Worm (Caenorhabditis elegans) whole organism, late embryonic: ENCODE results near the gene B0303.4.

Experiments used
- ceh-6 ChIP-seq: fragments of 200-800 bp; sonication (Bioruptor generic); optimal IDR thresholded peaks from 2 replicates; lab custom pipeline; 2018; ENCODE audit warnings: mild to moderate bottlenecking, missing genetic modification characterization, missing compliant biosample characterization
- elt-2 ChIP-seq: sonication (generic microtip); optimal IDR thresholded peaks from 2 replicates; lab custom pipeline; 2016; ENCODE audit warnings: missing genetic modification reagents, missing genetic modification characterization, missing compliant biosample characterization
- ets-4 ChIP-seq: sonication (generic microtip); optimal IDR thresholded peaks from 2 replicates; lab custom pipeline; 2016; ENCODE audit warnings: missing genetic modification characterization, missing compliant biosample characterization
- eyg-1 ChIP-seq: sonication (generic microtip); optimal IDR thresholded peaks from 2 replicates; lab custom pipeline; 2016; ENCODE audit warnings: missing genotype, missing genetic modification characterization, missing compliant biosample characterization
- lin-11 ChIP-seq: fragments of 200-800 bp; sonication (Bioruptor generic); optimal IDR thresholded peaks from 2 replicates; lab custom pipeline; 2018; ENCODE audit warnings: mild to moderate bottlenecking, missing genetic modification characterization, missing compliant biosample characterization
- nfya-1 ChIP-seq: sonication (generic microtip); optimal IDR thresholded peaks from 2 replicates; lab custom pipeline; 2017; ENCODE audit warnings: missing genetic modification characterization, mild to moderate bottlenecking, missing compliant biosample characterization, antibody characterized with exemption, moderate library complexity
- pag-3 ChIP-seq: sonication (generic microtip); optimal IDR thresholded peaks from 2 replicates; lab custom pipeline; 2016; ENCODE audit warnings: missing compliant biosample characterization, missing genetic modification characterization, borderline replicate concordance
- sox-4 ChIP-seq: sonication (generic microtip); optimal IDR thresholded peaks from 2 replicates; lab custom pipeline; 2017; ENCODE audit warnings: mild to moderate bottlenecking, missing genetic modification characterization, inconsistent platforms, missing compliant biosample characterization
- tbx-2 ChIP-seq: sonication (generic microtip); optimal IDR thresholded peaks from 2 replicates; lab custom pipeline; 2016; ENCODE audit warnings: missing genetic modification characterization, missing compliant biosample characterization

DNA sequence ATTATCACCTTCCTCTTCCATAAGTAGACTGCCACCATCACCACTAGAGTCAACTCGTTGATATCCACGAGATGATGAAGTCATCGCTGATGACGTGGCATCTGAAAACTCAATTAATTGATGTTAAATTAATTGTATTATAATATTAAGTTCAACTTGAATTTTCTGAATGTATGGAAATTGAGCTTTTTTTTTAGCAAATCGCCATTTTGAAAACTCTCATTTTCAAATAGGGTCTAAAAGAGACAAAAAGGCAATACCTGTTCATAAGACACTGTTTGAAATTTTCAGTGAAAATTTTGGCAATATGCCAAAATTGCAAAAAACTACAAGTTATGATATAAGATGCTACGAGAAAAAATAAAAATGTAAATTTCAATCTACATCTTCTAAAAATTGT is 46.0 kb upstream of the B0303.4 start, which contains the start of gene twk-7:
- TF ChIP-seq lin-11 (no peak), sox-4 (tag; lab: Kevin White, UChicago) (no peak), nfya-1 (tag; lab: Kevin White, UChicago) (no peak), ets-4 (no peak), ceh-6 (GFP tag; lab: Kevin White, UChicago) (no peak), pag-3 (tag; lab: Kevin White, UChicago) (no peak), eyg-1 (tag; lab: Kevin White, UChicago) (no peak), elt-2 (tag; lab: Kevin White, UChicago) (no peak), tbx-2 (tag; lab: Kevin White, UChicago) (no peak)
